Worm (Caenorhabditis elegans): Measurements from ENCODE around the gene ZK1248.4.

ZK1248.4 gene

ce11 chrII:5819655-5820054 lies 1.3 kb downstream of the ZK1248.4 start (continued):
- TF ChIP-seq ets-4 (tag; optimal IDR thresholded peaks at IDR 0.05) (peak; percentile 63), unc-86 (tag; optimal IDR thresholded peaks at IDR 0.05) (no peak), ceh-9 (tag; optimal IDR thresholded peaks at IDR 0.05) (no peak)

- no peak for TF ChIP-seq unc-3 (GFP tag; conservative IDR thresholded peaks at IDR 0.05)
- TF ChIP-seq unc-3 (tag; optimal IDR thresholded peaks at IDR 0.05), result no peak
- TF ChIP-seq ceh-48 (tag; optimal IDR thresholded peaks at IDR 0.05), result peak; percentile 84
Observed at ce11 chrII:5820282-5820762, 1.9 kb downstream of the ZK1248.4 start, which contains the start of gene ehs-1. TSS of gene ehs-1 (plus strand) at chrII:5820712.

- no peak for TF ChIP-seq sdc-2 (tag; optimal IDR thresholded peaks at IDR 0.05)
- no peak for TF ChIP-seq hlh-6 (tag; optimal IDR thresholded peaks at IDR 0.05)
- TF ChIP-seq hlh-15 (tag; optimal IDR thresholded peaks at IDR 0.05), result no peak
- no peak for TF ChIP-seq sox-4 (tag; optimal IDR thresholded peaks at IDR 0.05)
- TF ChIP-seq T23F11.4 (GFP tag; optimal IDR thresholded peaks at IDR 0.05), result no peak
- TF ChIP-seq nfya-1 (tag; optimal IDR thresholded peaks at IDR 0.05), result no peak
- TF ChIP-seq fkh-10 (GFP tag; optimal IDR thresholded peaks at IDR 0.05), result no peak
- TF ChIP-seq syd-9 (tag; optimal IDR thresholded peaks at IDR 0.05), result no peak
- TF ChIP-seq ceh-31 (tag; optimal IDR thresholded peaks at IDR 0.05), result no peak
- TF ChIP-seq lim-6 (tag; optimal IDR thresholded peaks at IDR 0.05), result no peak
- no peak for TF ChIP-seq zip-5 (tag; optimal IDR thresholded peaks at IDR 0.05)
- TF ChIP-seq odd-2 (tag; optimal IDR thresholded peaks at IDR 0.05), result no peak
- no peak for TF ChIP-seq pat-9 (tag; optimal IDR thresholded peaks at IDR 0.05)
- no peak for TF ChIP-seq gmeb-2 (tag; optimal IDR thresholded peaks at IDR 0.05)
Observed at ce11 chrII:5827364-5827763, 9.0 kb downstream of the ZK1248.4 start, which contains the start of gene tbc-2. TSS of gene tbc-2 (minus strand) at chrII:5827443.

- no peak for TF ChIP-seq K02D7.2 (tag; optimal IDR thresholded peaks at IDR 0.05)
- no peak for TF ChIP-seq elt-2 (tag; optimal IDR thresholded peaks at IDR 0.05)
- no peak for TF ChIP-seq pag-3 (tag; optimal IDR thresholded peaks at IDR 0.05; ENCODE audit: borderline replicate concordance)
- no peak for TF ChIP-seq Y22D7AL.16 (tag; optimal IDR thresholded peaks at IDR 0.05)
- TF ChIP-seq fkh-6 (tag; optimal IDR thresholded peaks at IDR 0.05), result no peak
- no peak for TF ChIP-seq ceh-9 (tag; optimal IDR thresholded peaks at IDR 0.05)
- no peak for TF ChIP-seq F13H6.1 (tag; optimal IDR thresholded peaks at IDR 0.05)
- no peak for TF ChIP-seq pros-1 (tag; optimal IDR thresholded peaks at IDR 0.05)
- no peak for TF ChIP-seq sdc-2 (tag; optimal IDR thresholded peaks at IDR 0.05)
- no peak for TF ChIP-seq lin-11 (tag; optimal IDR thresholded peaks at IDR 0.05)
Observed at ce11 chrII:5828486-5828885, 10.1 kb downstream of the ZK1248.4 start, which contains the start of gene ZK1248.11. TSS of gene ZK1248.11 (minus strand) at chrII:5828586.

ce11 chrII:5829940-5830424 lies 11.6 kb downstream of the ZK1248.4 start, which contains the start of gene col-74:
TSS of gene col-74 (plus strand) at chrII:5830374.
- TF ChIP-seq pha-2 (tag; optimal IDR thresholded peaks at IDR 0.05) (no peak), odd-2 (tag; optimal IDR thresholded peaks at IDR 0.05) (no peak), hlh-30 (tag; optimal IDR thresholded peaks at IDR 0.05; ENCODE audit: insufficient read depth) (no peak), fax-1 (tag; optimal IDR thresholded peaks at IDR 0.05) (no peak), fkh-6 (tag; optimal IDR thresholded peaks at IDR 0.05) (no peak), hlh-15 (tag; optimal IDR thresholded peaks at IDR 0.05) (no peak), ceh-2 (tag; optimal IDR thresholded peaks at IDR 0.05) (no peak), pha-4 (tag; optimal IDR thresholded peaks at IDR 0.05) (no peak), mec-3 (tag; optimal IDR thresholded peaks at IDR 0.05; ENCODE audit: borderline replicate concordance) (no peak), pax-1 (tag; optimal IDR thresholded peaks at IDR 0.05) (no peak), ama-1 (optimal IDR thresholded peaks at IDR 0.05) (no peak), dmd-4 (tag; optimal IDR thresholded peaks at IDR 0.05; ENCODE audit: borderline replicate concordance) (no peak), sox-2 (GFP tag; IDR thresholded peaks at IDR 0.05) (no peak), unc-55 (GFP tag; optimal IDR thresholded peaks at IDR 0.05) (no peak), elt-2 (tag; optimal IDR thresholded peaks at IDR 0.05) (no peak), ceh-22 (tag; optimal IDR thresholded peaks at IDR 0.05) (no peak), ceh-31 (tag; optimal IDR thresholded peaks at IDR 0.05) (no peak), C38D4.7 (GFP tag; optimal IDR thresholded peaks at IDR 0.05) (no peak), tbx-7 (tag; optimal IDR thresholded peaks at IDR 0.05) (no peak), pros-1 (tag; optimal IDR thresholded peaks at IDR 0.05) (no peak)

Data from whole organism, late embryonic.